Fruit fly (Drosophila melanogaster) whole organism, prepupa: ENCODE data around the gene Arp6.

Experiments
- Blimp-1 ChIP-seq: fragments of 200-800 bp; sonication (Bioruptor generic); optimal IDR thresholded peaks from 3 replicates; lab custom pipeline; 2017; ENCODE audit warnings: missing biosample characterization, missing genetic modification characterization, mild to moderate bottlenecking, moderate library complexity, missing genetic modification reagents
- CG10631 ChIP-seq: fragments of 200-800 bp; sonication (Bioruptor generic); optimal IDR thresholded peaks from 2 replicates; lab custom pipeline; 2016; ENCODE audit warnings: missing biosample characterization, missing genetic modification characterization
- CG10669 ChIP-seq: fragments of 200-800 bp; sonication (Bioruptor generic); optimal IDR thresholded peaks from 3 replicates; lab custom pipeline; 2018; ENCODE audit warnings: missing biosample characterization, mild to moderate bottlenecking, missing genetic modification characterization, moderate library complexity
- CG11294 ChIP-seq: fragments of 200-800 bp; sonication (Bioruptor generic); IDR thresholded peaks from 2 replicates; pipeline ENCODE4 v1.3.6; 2022; ENCODE audit warnings: missing biosample characterization, missing genetic modification characterization
- CG11902 ChIP-seq: fragments of 200-800 bp; sonication (Bioruptor generic); optimal IDR thresholded peaks from 3 replicates; lab custom pipeline; 2016; ENCODE audit warnings: missing biosample characterization, missing genetic modification characterization
- CG1621 ChIP-seq: fragments of 200-800 bp; sonication (Bioruptor generic); optimal IDR thresholded peaks from 3 replicates; lab custom pipeline; 2018; ENCODE audit warnings: missing biosample characterization, mild to moderate bottlenecking, missing genetic modification characterization
- CG3032 ChIP-seq: fragments of 200-800 bp; optimal IDR thresholded peaks from 2 replicates; lab custom pipeline; 2019; ENCODE audit warnings: missing biosample characterization, mild to moderate bottlenecking, missing genetic modification characterization, moderate library complexity
- CG31627 ChIP-seq: fragments of 200-800 bp; sonication (Bioruptor generic); optimal IDR thresholded peaks from 3 replicates; lab custom pipeline; 2016; ENCODE audit warnings: missing biosample characterization, missing genetic modification characterization
- CG32006 ChIP-seq: fragments of 200-800 bp; sonication (Bioruptor generic); optimal IDR thresholded peaks from 3 replicates; lab custom pipeline; 2017; ENCODE audit warnings: missing biosample characterization, mild to moderate bottlenecking, missing genetic modification characterization
- CG34406 ChIP-seq: fragments of 200-800 bp; sonication (Bioruptor generic); optimal IDR thresholded peaks from 3 replicates; lab custom pipeline; 2016; ENCODE audit warnings: missing biosample characterization, missing genetic modification characterization
- CG3919 ChIP-seq: fragments of 200-800 bp; sonication (Bioruptor generic); optimal IDR thresholded peaks from 3 replicates; lab custom pipeline; 2016; ENCODE audit warnings: missing biosample characterization, missing genetic modification characterization
- CG4318 ChIP-seq: fragments of 200-800 bp; sonication (Bioruptor generic); optimal IDR thresholded peaks from 3 replicates; lab custom pipeline; 2017; ENCODE audit warnings: missing biosample characterization, mild to moderate bottlenecking, missing genetic modification characterization
- CG6163 ChIP-seq: fragments of 200-800 bp; sonication (Bioruptor generic); IDR thresholded peaks from 3 replicates; pipeline ENCODE4 v1.3.6; 2022; ENCODE audit warnings: missing biosample characterization, missing genetic modification characterization
- CG6276 ChIP-seq: fragments of 200-800 bp; sonication (Bioruptor generic); optimal IDR thresholded peaks from 2 replicates; lab custom pipeline; 2017; ENCODE audit warnings: missing biosample characterization, mild to moderate bottlenecking, missing genetic modification characterization
- CG6792 ChIP-seq: fragments of 200-800 bp; sonication (Bioruptor generic); optimal IDR thresholded peaks from 3 replicates; lab custom pipeline; 2016; ENCODE audit warnings: missing biosample characterization, missing genetic modification characterization
- CG6854 ChIP-seq: fragments of 200-800 bp; sonication (Bioruptor generic); optimal IDR thresholded peaks from 2 replicates; lab custom pipeline; 2017; ENCODE audit warnings: missing biosample characterization, mild to moderate bottlenecking, missing genetic modification characterization
- CG7368 ChIP-seq: fragments of 200-800 bp; sonication (Bioruptor generic); optimal IDR thresholded peaks from 3 replicates; lab custom pipeline; 2016; ENCODE audit warnings: missing biosample characterization, missing genetic modification characterization
- CG8119 ChIP-seq: fragments of 200-800 bp; sonication (Bioruptor generic); IDR thresholded peaks from 3 replicates; pipeline ENCODE4 v1.3.6; 2022; ENCODE audit warnings: missing biosample characterization, missing genetic modification characterization
- CG8319 ChIP-seq: fragments of 200-800 bp; sonication (Bioruptor generic); optimal IDR thresholded peaks from 3 replicates; lab custom pipeline; 2016; ENCODE audit warnings: missing biosample characterization, missing genetic modification characterization
- CG8632 ChIP-seq: fragments of 200-800 bp; sonication (Bioruptor generic); optimal IDR thresholded peaks from 3 replicates; lab custom pipeline; 2016; ENCODE audit warnings: missing biosample characterization, missing genetic modification characterization
- CG9139 ChIP-seq: fragments of 200-800 bp; sonication (Bioruptor generic); optimal IDR thresholded peaks from 3 replicates; lab custom pipeline; 2017; ENCODE audit warnings: missing biosample characterization, mild to moderate bottlenecking, missing genetic modification characterization
- Eip75B ChIP-seq: fragments of 200-800 bp; sonication (Bioruptor generic); optimal IDR thresholded peaks from 3 replicates; lab custom pipeline; 2016; ENCODE audit warnings: missing biosample characterization, missing genetic modification characterization
- Ets21C ChIP-seq: fragments of 200-800 bp; sonication (Bioruptor generic); optimal IDR thresholded peaks from 3 replicates; lab custom pipeline; 2016; ENCODE audit warnings: missing biosample characterization, missing genetic modification characterization
- Ets96B ChIP-seq: fragments of 200-800 bp; optimal IDR thresholded peaks from 2 replicates; lab custom pipeline; 2019; ENCODE audit warnings: missing biosample characterization, mild to moderate bottlenecking, missing genetic modification characterization, moderate library complexity
- Gug ChIP-seq: fragments of 200-800 bp; sonication (Bioruptor generic); IDR thresholded peaks from 2 replicates; pipeline ENCODE4 v1.3.6; 2022; ENCODE audit warnings: missing biosample characterization, missing genetic modification characterization
- Hr38 ChIP-seq: sonication (Bioruptor generic); optimal IDR thresholded peaks from 2 replicates; lab custom pipeline; 2016; ENCODE audit warnings: missing biosample characterization, missing genetic modification characterization
- Hr39 ChIP-seq: fragments of 200-800 bp; sonication (Bioruptor generic); optimal IDR thresholded peaks from 2 replicates; lab custom pipeline; 2016; ENCODE audit warnings: missing biosample characterization, missing genetic modification characterization
- Lpt ChIP-seq: fragments of 200-800 bp; sonication (Bioruptor generic); optimal IDR thresholded peaks from 3 replicates; lab custom pipeline; 2016; ENCODE audit warnings: missing biosample characterization, missing genetic modification characterization
- Met ChIP-seq: fragments of 200-800 bp; sonication (Bioruptor generic); optimal IDR thresholded peaks from 3 replicates; lab custom pipeline; 2016; ENCODE audit warnings: missing biosample characterization, missing genetic modification characterization
- OdsH ChIP-seq: fragments of 200-800 bp; sonication (Bioruptor generic); optimal IDR thresholded peaks from 3 replicates; lab custom pipeline; 2016; ENCODE audit warnings: missing biosample characterization, missing genetic modification characterization
- Smox ChIP-seq: fragments of 200-800 bp; sonication (Bioruptor generic); optimal IDR thresholded peaks from 3 replicates; lab custom pipeline; 2016; ENCODE audit warnings: missing biosample characterization, missing genetic modification characterization
- Sox102F ChIP-seq: fragments of 200-800 bp; sonication (Bioruptor generic); optimal IDR thresholded peaks from 2 replicates; lab custom pipeline; 2016; ENCODE audit warnings: missing biosample characterization, mild to moderate bottlenecking, missing genetic modification characterization
- Sox15 ChIP-seq: fragments of 200-800 bp; sonication (Bioruptor generic); optimal IDR thresholded peaks from 3 replicates; lab custom pipeline; 2016; ENCODE audit warnings: missing biosample characterization, missing genetic modification characterization
- achi ChIP-seq: fragments of 200-800 bp; sonication (Bioruptor generic); optimal IDR thresholded peaks from 3 replicates; lab custom pipeline; 2016; ENCODE audit warnings: missing biosample characterization, missing genetic modification characterization
- acj6 ChIP-seq: fragments of 200-800 bp; sonication (Bioruptor generic); optimal IDR thresholded peaks from 3 replicates; lab custom pipeline; 2016; ENCODE audit warnings: missing biosample characterization, missing genetic modification characterization
- cyc ChIP-seq: fragments of 200-800 bp; sonication (Bioruptor generic); optimal IDR thresholded peaks from 3 replicates; lab custom pipeline; 2016; ENCODE audit warnings: missing biosample characterization, missing genetic modification characterization
- dac ChIP-seq: fragments of 200-800 bp; sonication (Bioruptor generic); optimal IDR thresholded peaks from 2 replicates; lab custom pipeline; 2017; ENCODE audit warnings: missing biosample characterization, mild to moderate bottlenecking, missing genetic modification characterization
- dsx ChIP-seq: fragments of 200-800 bp; optimal IDR thresholded peaks from 3 replicates; lab custom pipeline; 2019; ENCODE audit warnings: missing biosample characterization, mild to moderate bottlenecking, missing genetic modification characterization, moderate library complexity; ENCODE audit not compliant: poor library complexity, severe bottlenecking
- eg ChIP-seq: fragments of 200-800 bp; sonication (Bioruptor generic); IDR thresholded peaks from 3 replicates; pipeline ENCODE4 v1.3.6; 2022; ENCODE audit warnings: missing biosample characterization, missing genetic modification characterization
- esn ChIP-seq: fragments of 200-800 bp; sonication (Bioruptor generic); optimal IDR thresholded peaks from 2 replicates; lab custom pipeline; 2016; ENCODE audit warnings: missing biosample characterization, mild to moderate bottlenecking, missing genetic modification characterization, moderate library complexity
- fd85E ChIP-seq: fragments of 200-800 bp; sonication (Bioruptor generic); optimal IDR thresholded peaks from 3 replicates; lab custom pipeline; 2016; ENCODE audit warnings: missing biosample characterization, missing genetic modification characterization
- net ChIP-seq: fragments of 200-800 bp; sonication (Bioruptor generic); optimal IDR thresholded peaks from 3 replicates; lab custom pipeline; 2016; ENCODE audit warnings: missing biosample characterization, missing genetic modification characterization
- pdm3 ChIP-seq: fragments of 200-800 bp; sonication (Bioruptor generic); optimal IDR thresholded peaks from 3 replicates; lab custom pipeline; 2016; ENCODE audit warnings: missing biosample characterization, missing genetic modification characterization
- spab ChIP-seq: fragments of 200-800 bp; sonication (Bioruptor generic); optimal IDR thresholded peaks from 2 replicates; lab custom pipeline; 2017; ENCODE audit warnings: missing biosample characterization, mild to moderate bottlenecking, missing genetic modification characterization, missing genetic modification reagents
- ss ChIP-seq, 2 experiments: fragments of 200-800 bp; sonication (Bioruptor generic); optimal IDR thresholded peaks; 2 replicates in 1 of 2; 3 replicates in 1 of 2; lab custom pipeline; 2017 to 2018; ENCODE audit warnings: mild to moderate bottlenecking in 2 of 2, missing biosample characterization in 2 of 2, missing genetic modification characterization in 2 of 2, moderate library complexity in 1 of 2
- svp ChIP-seq: fragments of 200-800 bp; sonication (Bioruptor generic); peaks from one replicate; lab custom pipeline; 2016; ENCODE audit warnings: missing biosample characterization, missing genetic modification characterization
- topi ChIP-seq: fragments of 200-800 bp; sonication (Bioruptor generic); optimal IDR thresholded peaks from 3 replicates; lab custom pipeline; 2016; ENCODE audit warnings: missing biosample characterization, missing genetic modification characterization
- vri ChIP-seq: fragments of 200-800 bp; sonication (Bioruptor generic); optimal IDR thresholded peaks from 3 replicates; lab custom pipeline; 2016; ENCODE audit warnings: missing biosample characterization, mild to moderate bottlenecking, missing genetic modification characterization

Gene Arp6

DNA sequence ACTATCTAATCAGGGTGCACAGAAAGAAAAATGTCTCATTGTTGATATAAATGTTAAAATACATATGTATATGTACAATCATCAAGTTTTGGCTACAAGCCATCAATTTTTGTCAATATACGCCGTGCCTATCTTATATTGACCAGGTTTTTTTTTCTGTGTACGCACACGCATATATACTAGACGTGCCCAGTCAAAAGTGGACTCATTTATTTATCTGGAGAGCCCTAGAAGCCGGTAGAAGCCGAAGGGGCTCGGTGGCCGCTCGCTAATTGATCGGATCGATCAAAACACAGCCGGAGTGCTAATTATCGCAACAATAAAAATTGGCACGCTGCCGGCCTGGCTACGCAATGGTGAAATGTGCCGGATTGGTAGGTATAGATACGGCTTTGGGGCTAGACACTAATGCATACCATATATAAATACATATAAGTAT is 3.4 kb upstream of the Arp6 start (continued):
- TF ChIP-seq achi (GFP tag; lab: Kevin White, UChicago) (peak; percentile 40), CG4318 (GFP tag; lab: Kevin White, UChicago) (no peak), CG34406 (GFP tag; lab: Kevin White, UChicago) (peak; percentile 36), acj6 (GFP tag; lab: Kevin White, UChicago) (peak; percentile 50), esn (peak; percentile 71), Gug (GFP tag; lab: Robert Waterston, UW) (peak; percentile 52; the same call in 1 of the 2 replicates), OdsH (GFP tag; lab: Kevin White, UChicago) (peak; percentile 46), CG32006 (GFP tag; lab: Kevin White, UChicago) (peak; percentile 53), CG6854 (GFP tag; lab: Kevin White, UChicago) (no peak), dac (GFP tag; lab: Kevin White, UChicago) (no peak)
- TF ChIP-seq, all 60 proteins: peak for 39

DNA sequence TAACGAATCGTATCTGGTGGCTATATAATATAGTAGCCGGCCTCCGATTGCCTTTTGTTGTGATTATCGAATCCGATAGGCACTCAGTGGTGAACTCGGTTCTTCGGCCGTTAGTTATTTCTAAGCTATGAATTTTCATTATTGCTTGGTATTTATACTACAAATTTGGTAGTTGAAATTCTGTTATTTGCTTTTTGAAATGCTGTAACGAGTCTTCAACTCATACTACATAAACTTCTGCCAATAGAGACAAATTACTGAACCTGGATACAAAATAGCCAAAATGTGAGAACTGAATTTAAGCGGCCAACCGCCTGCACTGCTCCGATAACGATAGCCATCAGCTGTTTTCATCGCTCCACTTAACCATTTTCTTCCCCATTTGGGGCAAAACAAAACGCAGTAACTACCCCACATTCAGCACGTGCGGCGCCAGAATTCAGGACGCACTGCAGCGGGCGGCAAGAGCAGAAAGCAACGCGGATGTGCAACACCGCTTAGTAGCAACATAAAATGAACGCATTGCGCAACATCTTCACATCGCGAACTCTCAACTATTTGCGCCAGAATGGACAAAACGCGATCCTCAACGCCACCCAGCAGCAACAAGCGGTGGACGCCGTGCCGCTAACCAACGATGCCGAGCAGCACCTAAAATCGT is 2.1 kb upstream of the Arp6 start, which contains the start of the genes CG11679 and CG8206:
Gene CG11679, minus strand, starts transcription at position 65 of the 661 bp plus-strand sequence.
Gene CG8206, plus strand, starts transcription at position 341 of the 661 bp plus-strand sequence.
- TF ChIP-seq Met (GFP tag; lab: Kevin White, UChicago) (peak; percentile 36), CG7368 (GFP tag; lab: Kevin White, UChicago) (no peak), CG8319 (GFP tag; lab: Kevin White, UChicago) (no peak), Ets96B (tag; lab: Kevin White, UChicago) (peak; percentile 33), ss (GFP tag; optimal IDR thresholded peaks at IDR 0.05; lab: Kevin White, UChicago) (no peak), spab (GFP tag; lab: Kevin White, UChicago) (no peak), CG3032 (tag; lab: Kevin White, UChicago) (peak; percentile 50), achi (GFP tag; lab: Kevin White, UChicago) (peak; percentile 30), CG9139 (no peak), Sox15 (GFP tag; lab: Kevin White, UChicago) (peak; percentile 15), vri (GFP tag; lab: Kevin White, UChicago) (peak; percentile 49), CG10669 (GFP tag; lab: Kevin White, UChicago) (no peak), cyc (GFP tag; lab: Kevin White, UChicago) (peak; percentile 51), CG31627 (peak; percentile 50), CG11294 (GFP tag; lab: Robert Waterston, UW) (peak; percentile 22; the same call in 1 of the 2 replicates), Eip75B (GFP tag; lab: Kevin White, UChicago) (peak; percentile 45), dsx (GFP tag; lab: Kevin White, UChicago) (no peak), pdm3 (GFP tag; lab: Kevin White, UChicago) (peak; percentile 32), CG8632 (GFP tag; lab: Kevin White, UChicago) (no peak), fd85E (GFP tag; lab: Kevin White, UChicago) (no peak), CG11902 (GFP tag; lab: Kevin White, UChicago) (no peak), Ets21C (peak; percentile 39), CG34406 (GFP tag; lab: Kevin White, UChicago) (no peak), topi (GFP tag; lab: Kevin White, UChicago) (peak; percentile 55), CG1621 (no peak), svp (peak; percentile 65), CG8119 (GFP tag; lab: Robert Waterston, UW) (no peak), CG6276 (no peak), CG6854 (GFP tag; lab: Kevin White, UChicago) (no peak), Blimp-1 (GFP tag; lab: Kevin White, UChicago) (no peak), Sox102F (no peak), CG4318 (GFP tag; lab: Kevin White, UChicago) (no peak), CG10631 (GFP tag; lab: Kevin White, UChicago) (peak; percentile 26), Hr38 (GFP tag; lab: Kevin White, UChicago) (no peak), Smox (GFP tag; lab: Kevin White, UChicago) (peak; percentile 16), acj6 (GFP tag; lab: Kevin White, UChicago) (peak; percentile 33), Gug (GFP tag; lab: Robert Waterston, UW) (no peak), CG3919 (peak; percentile 12), CG6163 (GFP tag; lab: Robert Waterston, UW) (0 out of 3 replicates have a peak, but pooled peaks have one; percentile 20), eg (GFP tag; lab: Robert Waterston, UW) (peak; percentile 34; the same call in 1 of the 3 replicates), CG6792 (peak; percentile 5), Hr39 (GFP tag; lab: Kevin White, UChicago) (peak; percentile 46), net (GFP tag; lab: Kevin White, UChicago) (no peak), Lpt (GFP tag; lab: Kevin White, UChicago) (no peak), CG32006 (GFP tag; lab: Kevin White, UChicago) (peak; percentile 39)
